Worm (Caenorhabditis elegans) whole organism, midembryonic: ENCODE results near the gene F22F1.3.

ENCODE experiments used
- T22C8.4 ChIP-seq: fragments of 200-800 bp; sonication (Bioruptor generic); IDR thresholded peaks from 2 replicates; pipeline ENCODE4 v1.3.6; 2022; ENCODE audit warnings: missing genetic modification characterization, missing compliant biosample characterization
- cog-1 ChIP-seq: sonication (generic microtip); optimal IDR thresholded peaks from 2 replicates; lab custom pipeline; 2016; ENCODE audit warnings: missing genetic modification characterization, missing compliant biosample characterization
- flt-1 ChIP-seq: fragments of 200-800 bp; sonication (Bioruptor generic); IDR thresholded peaks from 2 replicates; pipeline ENCODE4 v1.3.6; 2022; ENCODE audit warnings: missing genetic modification characterization, missing compliant biosample characterization
- klf-2 ChIP-seq: fragments of 200-800 bp; sonication (Bioruptor generic); conservative IDR thresholded peaks from 2 replicates; pipeline ENCODE4 v1.3.6; 2022; ENCODE audit warnings: missing genetic modification reagents, missing genetic modification characterization, missing compliant biosample characterization
- med-1 ChIP-seq: sonication (generic microtip); optimal IDR thresholded peaks from 2 replicates; lab custom pipeline; 2017; ENCODE audit warnings: missing genetic modification characterization, mild to moderate bottlenecking, missing compliant biosample characterization, antibody characterized with exemption, missing genetic modification reagents; ENCODE audit not compliant: insufficient read depth
- ref-1 ChIP-seq: fragments of 200-800 bp; sonication (Bioruptor generic); conservative IDR thresholded peaks from 2 replicates; pipeline ENCODE4 v1.3.6; 2022; ENCODE audit warnings: missing genetic modification reagents, missing genetic modification characterization, missing compliant biosample characterization
- tab-1 ChIP-seq: fragments of 200-800 bp; sonication (Bioruptor generic); IDR thresholded peaks from 2 replicates; pipeline ENCODE4 v1.3.6; 2022; ENCODE audit warnings: missing genetic modification characterization, missing compliant biosample characterization
- ztf-23 ChIP-seq: fragments of 200-800 bp; sonication (Bioruptor generic); IDR thresholded peaks from 2 replicates; pipeline ENCODE4 v1.3.6; 2022; ENCODE audit warnings: missing genetic modification reagents, missing genetic modification characterization, missing compliant biosample characterization
- ztf-29 ChIP-seq: fragments of 200-800 bp; sonication (Bioruptor generic); IDR thresholded peaks from 2 replicates; pipeline ENCODE4 v1.3.6; 2022; ENCODE audit warnings: missing genetic modification reagents, missing genetic modification characterization, missing compliant biosample characterization

The F22F1.3 gene

DNA sequence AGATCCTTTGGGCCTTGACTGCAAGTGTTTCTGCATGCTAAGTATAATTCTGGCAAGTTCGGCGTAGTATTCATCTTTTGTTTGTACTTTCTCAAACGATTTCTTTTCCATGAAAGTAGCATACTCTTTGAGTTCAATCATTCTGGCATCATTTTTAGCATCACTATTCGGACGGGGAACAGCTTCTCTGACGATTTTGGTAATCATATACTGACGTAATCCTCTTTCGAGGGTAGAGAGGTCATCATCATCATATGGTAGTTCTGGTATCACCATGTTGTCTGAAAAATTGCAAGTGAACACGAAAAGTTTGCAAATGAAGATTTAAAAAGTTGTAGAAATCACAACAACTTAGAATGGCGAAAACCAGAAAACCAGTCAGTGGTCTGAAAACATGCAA lies at the start of gene F22F1.3:
Gene F22F1.3 (minus strand): TSS at position 281 of the 400 bp plus-strand sequence.
- no peak for TF ChIP-seq tab-1
- TF ChIP-seq ztf-29 (GFP tag; lab: Robert Waterston, UW): no peak
- TF ChIP-seq T22C8.4 (GFP tag; lab: Robert Waterston, UW): no peak

DNA sequence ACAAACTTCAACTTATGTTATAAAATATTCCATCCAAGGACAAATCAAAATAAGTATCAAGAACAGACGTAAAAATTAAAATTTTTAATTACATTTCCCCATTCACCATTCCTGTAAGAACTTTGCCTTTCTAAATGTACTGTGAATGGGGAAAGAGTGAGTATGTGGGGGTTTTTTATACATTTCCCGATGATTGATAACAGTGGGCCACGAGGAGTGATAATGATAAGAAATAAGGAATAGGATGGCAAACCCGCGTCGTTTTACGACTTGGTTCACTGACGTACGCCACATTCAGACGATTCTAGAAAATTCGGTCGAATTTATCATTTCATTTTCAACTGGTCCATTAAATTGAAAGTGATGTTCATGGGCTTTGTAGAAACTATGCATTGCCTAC lies 48.1 kb upstream of the F22F1.3 start, which contains the start of gene cdd-1:
Gene cdd-1 (minus strand): TSS at position 151 of the 400 bp plus-strand sequence.
- TF ChIP-seq klf-2: no peak
- TF ChIP-seq ztf-23 (GFP tag; lab: Robert Waterston, UW): no peak

DNA sequence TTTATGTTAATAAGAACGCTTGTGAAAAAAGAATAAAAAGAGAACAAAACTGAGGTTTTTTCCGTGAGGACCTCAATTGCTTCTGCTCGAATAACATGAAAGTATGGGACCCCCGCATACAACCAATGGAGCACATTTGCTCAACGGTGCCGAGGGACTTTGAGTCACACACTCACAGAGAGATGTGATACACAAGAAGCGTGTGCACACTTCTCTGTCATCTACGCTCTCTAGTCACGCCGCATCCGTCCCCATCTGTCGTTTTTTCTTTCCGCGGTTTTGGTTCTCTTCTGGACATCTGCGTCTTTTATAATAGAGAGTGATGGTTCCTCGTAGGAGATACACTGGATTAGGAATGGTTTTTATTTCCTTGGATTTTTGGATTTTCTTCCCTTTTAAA lies 43.0 kb upstream of the F22F1.3 start:
- TF ChIP-seq cog-1 (no peak), med-1 (GFP tag; lab: Kevin White, UChicago) (no peak), ztf-23 (GFP tag; lab: Robert Waterston, UW) (no peak), T22C8.4 (GFP tag; lab: Robert Waterston, UW) (no peak), flt-1 (GFP tag; lab: Robert Waterston, UW) (no peak), ztf-29 (GFP tag; lab: Robert Waterston, UW) (no peak), ref-1 (no peak), tab-1 (no peak), klf-2 (no peak)

DNA sequence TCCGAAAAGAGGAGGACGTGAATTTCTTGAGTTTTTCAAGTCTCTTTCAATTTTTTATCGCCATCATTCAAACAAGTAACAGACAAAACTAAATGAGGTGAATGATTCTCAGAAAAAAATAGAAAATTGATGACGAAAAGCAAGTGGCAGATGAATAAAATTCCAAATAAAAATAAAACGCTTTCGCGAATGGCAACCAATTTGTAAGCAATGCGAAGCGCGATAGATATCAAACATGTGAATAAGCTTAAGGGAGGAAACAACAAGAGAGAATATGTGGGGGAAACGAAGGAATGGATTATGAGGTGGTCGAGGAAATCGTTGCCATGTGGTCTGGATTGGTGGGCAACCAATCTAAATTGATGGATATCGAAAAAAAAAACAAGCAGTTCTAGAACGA lies 41.6 kb upstream of the F22F1.3 start:
- TF ChIP-seq tab-1 (no peak), klf-2 (no peak), T22C8.4 (GFP tag; lab: Robert Waterston, UW) (no peak), cog-1 (no peak), ztf-23 (GFP tag; lab: Robert Waterston, UW) (no peak), flt-1 (GFP tag; lab: Robert Waterston, UW) (no peak), med-1 (GFP tag; lab: Kevin White, UChicago) (no peak), ztf-29 (GFP tag; lab: Robert Waterston, UW) (no peak), ref-1 (no peak)

DNA sequence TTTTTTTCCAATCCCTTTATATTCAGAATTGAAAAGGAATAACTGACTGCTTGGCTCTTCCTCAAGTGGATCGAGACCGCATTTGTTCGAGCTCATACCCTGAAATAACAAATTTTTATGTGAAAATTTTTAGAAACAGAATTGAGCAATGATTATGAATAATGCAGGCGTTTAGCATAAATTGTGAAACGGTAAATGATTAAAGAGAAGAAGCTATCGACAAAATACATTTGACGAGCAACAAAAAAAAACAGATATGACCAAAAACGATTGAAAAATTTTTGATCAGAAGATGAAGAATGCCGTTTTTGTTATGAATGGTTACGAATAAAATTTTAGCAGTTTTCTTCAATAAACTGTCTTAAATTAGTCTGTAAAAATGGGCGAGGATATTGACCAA lies 40.8 kb upstream of the F22F1.3 start, which contains the start of gene C17H11.6:
Gene C17H11.6 (minus strand): TSS at position 101 of the 400 bp plus-strand sequence.
- TF ChIP-seq ztf-29 (GFP tag; lab: Robert Waterston, UW) (no peak), tab-1 (no peak), cog-1 (no peak), T22C8.4 (GFP tag; lab: Robert Waterston, UW) (no peak), ref-1 (no peak), med-1 (GFP tag; lab: Kevin White, UChicago) (no peak), flt-1 (GFP tag; lab: Robert Waterston, UW) (no peak), klf-2 (no peak), ztf-23 (GFP tag; lab: Robert Waterston, UW) (no peak)

DNA sequence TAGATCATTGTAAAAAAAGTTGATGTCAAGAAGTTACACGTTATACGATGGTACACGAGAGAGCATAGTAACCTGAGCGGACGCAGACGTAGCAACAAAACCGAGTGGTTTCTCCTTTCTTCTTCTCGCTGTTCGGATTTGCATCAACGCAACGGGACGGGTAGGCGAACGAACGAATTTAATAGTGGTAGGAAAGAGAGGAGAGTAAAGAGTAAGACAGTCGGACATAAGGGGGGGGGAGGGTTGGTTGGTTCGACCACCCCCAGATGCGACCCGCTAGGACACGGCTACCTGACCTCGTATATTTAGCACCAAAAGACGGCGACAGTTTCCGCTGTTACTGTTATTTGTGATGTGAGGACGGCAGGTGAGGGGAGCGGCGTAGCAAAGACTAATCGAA lies 38.3 kb upstream of the F22F1.3 start:
- TF ChIP-seq klf-2 (no peak), flt-1 (GFP tag; lab: Robert Waterston, UW) (0 out of 2 replicates have a peak, but pooled peaks have one; percentile 57)

DNA sequence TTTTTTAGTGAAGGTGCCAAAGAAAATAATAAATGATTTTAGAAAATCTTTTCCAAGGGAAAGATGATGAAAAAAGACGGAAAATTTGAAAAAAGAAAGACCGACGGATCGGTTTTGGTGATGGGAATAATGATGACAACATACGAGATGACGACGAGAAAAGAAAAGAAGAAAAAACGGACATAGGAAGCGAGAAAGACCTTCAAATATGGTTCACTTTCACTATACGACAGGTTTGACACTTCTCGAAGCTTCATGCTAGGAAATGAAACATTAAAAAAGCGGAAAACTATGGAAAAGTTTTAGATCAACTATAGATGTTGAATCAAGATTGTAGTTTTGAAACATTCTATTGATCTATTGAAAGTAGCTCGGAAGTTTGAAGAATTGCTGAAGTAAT lies 37.3 kb upstream of the F22F1.3 start:
- TF ChIP-seq cog-1: no peak
- TF ChIP-seq ztf-23 (GFP tag; lab: Robert Waterston, UW): no peak

DNA sequence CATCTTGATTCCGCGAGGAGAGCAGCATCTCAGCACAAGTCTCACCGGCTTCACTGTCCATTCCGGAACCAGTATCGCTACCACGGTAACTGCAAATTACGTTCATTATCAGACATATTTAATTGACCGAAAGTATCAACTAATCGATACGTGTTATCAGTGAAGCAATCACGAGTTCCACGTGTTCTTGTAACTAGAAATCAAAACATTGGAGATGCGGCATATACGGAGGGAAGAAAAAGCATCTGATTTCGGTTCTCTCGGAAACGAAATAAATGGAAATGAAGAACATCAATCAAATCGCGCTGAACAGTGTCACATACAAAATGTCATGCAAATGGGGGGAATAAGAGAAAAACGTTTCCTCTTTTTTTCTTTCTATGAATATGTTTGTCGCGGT lies 30.3 kb upstream of the F22F1.3 start:
- TF ChIP-seq ztf-23 (GFP tag; lab: Robert Waterston, UW) (no peak), cog-1 (no peak), klf-2 (no peak), med-1 (GFP tag; lab: Kevin White, UChicago) (no peak), tab-1 (no peak), flt-1 (GFP tag; lab: Robert Waterston, UW) (no peak), ztf-29 (GFP tag; lab: Robert Waterston, UW) (no peak), ref-1 (no peak), T22C8.4 (GFP tag; lab: Robert Waterston, UW) (no peak)

DNA sequence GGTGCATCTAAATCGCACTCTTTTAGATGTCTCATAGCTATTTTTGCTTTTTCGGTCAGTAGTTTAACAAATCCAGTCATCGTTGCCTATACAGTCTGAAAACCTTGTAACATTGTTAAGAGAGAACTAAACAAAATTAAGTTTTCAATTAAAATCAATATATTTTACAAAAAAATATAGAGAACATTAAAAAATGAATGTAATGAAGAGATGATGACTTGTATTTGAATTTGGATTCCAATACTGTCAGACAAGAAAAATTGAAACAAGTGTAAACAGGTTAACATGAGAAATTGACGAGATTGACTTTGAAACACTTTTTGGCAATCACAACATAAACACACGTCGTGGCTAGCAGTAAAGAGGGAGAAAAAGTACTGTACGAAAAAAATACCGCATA lies 22.2 kb upstream of the F22F1.3 start, which contains the start of gene C17H11.5:
Gene C17H11.5 (minus strand): TSS at position 101 of the 400 bp plus-strand sequence.
- TF ChIP-seq ztf-29 (GFP tag; lab: Robert Waterston, UW): no peak
- no peak for TF ChIP-seq klf-2
- TF ChIP-seq ref-1: no peak
- TF ChIP-seq T22C8.4 (GFP tag; lab: Robert Waterston, UW): no peak
- no peak for TF ChIP-seq flt-1 (GFP tag; lab: Robert Waterston, UW)
- TF ChIP-seq ztf-23 (GFP tag; lab: Robert Waterston, UW): no peak
- TF ChIP-seq cog-1: no peak
- TF ChIP-seq med-1 (GFP tag; lab: Kevin White, UChicago): no peak
- no peak for TF ChIP-seq tab-1

DNA sequence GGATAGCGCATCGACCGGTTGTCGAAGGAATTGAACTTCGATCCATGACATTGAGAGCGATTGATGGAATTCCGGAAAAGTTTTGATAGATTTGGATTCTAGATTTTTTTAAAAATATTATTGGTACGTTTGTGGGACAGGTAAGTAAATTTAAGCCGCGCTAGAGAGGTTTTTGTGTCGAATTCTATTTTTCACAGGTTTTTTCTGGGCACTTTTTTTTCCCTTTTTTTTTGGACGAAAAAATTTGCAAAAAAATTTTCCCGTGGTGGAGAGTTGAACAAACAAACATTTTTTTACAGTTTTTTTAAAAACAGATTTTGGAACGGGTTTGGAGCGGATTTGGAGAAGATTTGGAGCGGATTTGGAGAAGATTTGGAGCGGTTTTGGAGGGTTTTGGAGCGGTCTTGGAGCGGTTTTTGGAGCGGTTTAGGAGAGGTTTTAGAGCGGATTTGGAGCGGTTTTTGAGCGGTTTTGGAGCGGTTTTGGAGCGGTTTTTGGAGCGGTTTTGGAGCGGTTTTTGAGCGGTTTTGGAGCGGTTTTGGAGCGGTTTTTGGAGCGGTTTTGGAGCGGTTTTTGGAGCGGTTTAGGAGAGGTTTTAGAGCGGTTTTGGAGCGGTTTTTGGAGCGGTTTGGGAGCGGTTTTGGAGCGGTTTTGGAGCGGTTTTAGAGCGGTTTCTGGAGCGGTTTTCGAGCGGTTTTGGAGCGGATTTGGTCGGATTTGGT lies 18.9 kb upstream of the F22F1.3 start, which contains the start of gene C17H11.4:
Gene C17H11.4 (minus strand): TSS at position 51 of the 722 bp plus-strand sequence.
- TF ChIP-seq ztf-23 (GFP tag; lab: Robert Waterston, UW) (peak; percentile 79), tab-1 (peak; percentile 75; the same call in 1 of the 2 replicates), ref-1 (peak; percentile 34; the same call in 1 of the 2 replicates), T22C8.4 (GFP tag; lab: Robert Waterston, UW) (0 out of 2 replicates have a peak, but pooled peaks have one; percentile 10), flt-1 (GFP tag; lab: Robert Waterston, UW) (peak; percentile 86), klf-2 (peak; percentile 67; the same call in 1 of the 2 replicates)

DNA sequence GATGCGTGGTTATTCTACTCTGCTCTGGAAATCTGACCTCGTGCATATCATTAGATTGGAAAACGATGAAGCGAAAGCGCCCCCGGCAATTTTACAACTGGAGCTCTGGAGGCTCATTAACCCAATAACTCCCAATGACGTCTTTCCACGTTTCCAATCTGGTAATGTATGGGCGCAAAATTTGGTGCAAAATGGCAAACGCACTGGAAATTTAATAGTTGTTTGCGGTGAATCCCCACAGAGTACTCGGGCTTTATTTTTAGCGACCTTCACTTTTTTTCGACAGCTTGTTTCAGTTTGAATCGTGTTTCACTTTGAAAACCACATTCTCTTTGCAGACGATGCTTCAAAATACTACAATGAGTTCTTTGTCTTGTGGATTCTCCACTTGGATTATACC lies 10.7 kb upstream of the F22F1.3 start, which contains the start of gene C17H11.1:
Gene C17H11.1 (plus strand): TSS at position 301 of the 400 bp plus-strand sequence.
- no peak for TF ChIP-seq flt-1 (GFP tag; lab: Robert Waterston, UW)
- TF ChIP-seq T22C8.4 (GFP tag; lab: Robert Waterston, UW): no peak
- no peak for TF ChIP-seq med-1 (GFP tag; lab: Kevin White, UChicago)
- TF ChIP-seq ztf-23 (GFP tag; lab: Robert Waterston, UW): no peak
- no peak for TF ChIP-seq tab-1
- TF ChIP-seq cog-1: no peak
- TF ChIP-seq ref-1: no peak
- TF ChIP-seq ztf-29 (GFP tag; lab: Robert Waterston, UW): no peak
- TF ChIP-seq klf-2: no peak
